Worm (Caenorhabditis elegans): ENCODE data around the gene T14G8.2.

DNA sequence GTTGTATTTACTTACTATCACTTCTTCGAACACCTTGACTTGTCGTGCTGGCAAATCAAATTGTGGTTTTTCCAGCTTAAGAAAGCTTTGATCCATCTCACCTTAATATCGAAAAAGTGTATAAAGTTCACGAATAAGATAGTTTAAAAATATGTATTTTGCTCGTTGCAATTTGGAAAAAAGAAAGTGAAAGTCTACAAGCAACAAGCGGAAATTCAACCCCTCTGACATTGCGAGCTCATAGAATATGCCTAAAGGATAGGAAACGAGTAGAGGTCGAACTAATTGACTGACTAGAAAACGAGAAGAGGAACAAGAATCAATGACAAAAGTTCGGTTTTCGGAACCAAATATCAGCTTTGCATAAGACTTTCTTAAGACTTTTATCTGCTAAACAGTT, 6.0 kb downstream of the T14G8.2 start, which contains the start of gene T14G8.4:
- no peak for TF ChIP-seq W03F9.2 (tag; optimal IDR thresholded peaks at IDR 0.05)
- TF ChIP-seq dao-5 (tag; optimal IDR thresholded peaks at IDR 0.05) = no peak
- no peak for TF ChIP-seq him-1 (tag; optimal IDR thresholded peaks at IDR 0.05)

All from whole organism, L4/young adult.